Worm (Caenorhabditis elegans): ENCODE results near the gene F49A5.10.

F49A5.10 gene

ce11 chrV:16902726-16903125 is 27.7 kb downstream of the F49A5.10 start, which contains the start of gene srd-68:
TSS of gene srd-68 (minus strand) at chrV:16902826.
- TF ChIP-seq nhr-76 (tag; optimal IDR thresholded peaks at IDR 0.05) (no peak), mep-1 (tag; optimal IDR thresholded peaks at IDR 0.05) (no peak), M03D4.4 (tag; optimal IDR thresholded peaks at IDR 0.05) (no peak)

ce11 chrV:16904612-16905011 is 29.5 kb downstream of the F49A5.10 start, which contains the start of gene nhr-262:
TSS of gene nhr-262 (plus strand) at chrV:16904912.
- TF ChIP-seq elt-3 (tag; optimal IDR thresholded peaks at IDR 0.05) (no peak), hlh-1 (tag; optimal IDR thresholded peaks at IDR 0.05) (no peak), flh-1 (GFP tag; optimal IDR thresholded peaks at IDR 0.05) (no peak), mls-2 (tag; optimal IDR thresholded peaks at IDR 0.05) (no peak), mep-1 (tag; optimal IDR thresholded peaks at IDR 0.05) (no peak), sem-2 (GFP tag; optimal IDR thresholded peaks at IDR 0.05) (no peak), unc-62 (GFP tag; optimal IDR thresholded peaks at IDR 0.05) (no peak), nhr-237 (tag; optimal IDR thresholded peaks at IDR 0.05) (no peak), nhr-28 (tag; optimal IDR thresholded peaks at IDR 0.05) (no peak)

- TF ChIP-seq sptf-1 (tag; optimal IDR thresholded peaks at IDR 0.05) = no peak
- TF ChIP-seq elt-3 (tag; optimal IDR thresholded peaks at IDR 0.05) = no peak
- TF ChIP-seq ceh-83 (GFP tag; optimal IDR thresholded peaks at IDR 0.05) = no peak
- TF ChIP-seq blmp-1 (tag; optimal IDR thresholded peaks at IDR 0.05) = no peak
Observed at ce11 chrV:16909871-16910270, 34.8 kb downstream of the F49A5.10 start, which contains the start of gene F09C6.16. TSS of gene F09C6.16 (minus strand) at chrV:16909971.

ce11 chrV:16910864-16911263 is 35.8 kb downstream of the F49A5.10 start:
- TF ChIP-seq snpc-4 (tag; optimal IDR thresholded peaks at IDR 0.05) (no peak), unc-39 (tag; optimal IDR thresholded peaks at IDR 0.05) (no peak), ceh-43 (GFP tag; optimal IDR thresholded peaks at IDR 0.05) (no peak), M03D4.4 (tag; optimal IDR thresholded peaks at IDR 0.05) (no peak), nhr-76 (tag; optimal IDR thresholded peaks at IDR 0.05) (no peak), ces-1 (GFP tag; optimal IDR thresholded peaks at IDR 0.05) (no peak), lin-13 (tag; optimal IDR thresholded peaks at IDR 0.05) (no peak), elt-3 (tag; optimal IDR thresholded peaks at IDR 0.05) (no peak), sem-2 (GFP tag; optimal IDR thresholded peaks at IDR 0.05) (no peak), nhr-12 (tag; optimal IDR thresholded peaks at IDR 0.05) (no peak), bed-3 (GFP tag; optimal IDR thresholded peaks at IDR 0.05) (no peak), pha-4 (tag; optimal IDR thresholded peaks at IDR 0.05) (no peak), mab-5 (tag; optimal IDR thresholded peaks at IDR 0.05) (no peak)

- TF ChIP-seq elt-3 (tag; optimal IDR thresholded peaks at IDR 0.05) (no peak), nhr-12 (tag; optimal IDR thresholded peaks at IDR 0.05) (no peak), nhr-76 (tag; optimal IDR thresholded peaks at IDR 0.05) (no peak), tbx-8 (GFP tag; optimal IDR thresholded peaks at IDR 0.05) (no peak), elt-1 (tag; optimal IDR thresholded peaks at IDR 0.05; ENCODE audit: borderline replicate concordance, insufficient read depth) (no peak), bed-3 (GFP tag; optimal IDR thresholded peaks at IDR 0.05) (no peak), unc-62 (GFP tag; optimal IDR thresholded peaks at IDR 0.05) (no peak), lin-32 (GFP tag; optimal IDR thresholded peaks at IDR 0.05) (no peak), M03D4.4 (tag; optimal IDR thresholded peaks at IDR 0.05) (no peak), flh-1 (GFP tag; optimal IDR thresholded peaks at IDR 0.05) (no peak), nhr-28 (tag; optimal IDR thresholded peaks at IDR 0.05) (no peak), unc-39 (tag; optimal IDR thresholded peaks at IDR 0.05) (no peak), pha-4 (tag; optimal IDR thresholded peaks at IDR 0.05) (no peak), ceh-83 (GFP tag; optimal IDR thresholded peaks at IDR 0.05) (no peak), snpc-4 (tag; optimal IDR thresholded peaks at IDR 0.05) (no peak), drap-1 (GFP tag; optimal IDR thresholded peaks at IDR 0.05) (no peak), mab-5 (tag; optimal IDR thresholded peaks at IDR 0.05) (no peak)
Observed at ce11 chrV:16911294-16911693, 36.2 kb downstream of the F49A5.10 start.

- TF ChIP-seq nhr-12 (tag; optimal IDR thresholded peaks at IDR 0.05) = no peak
- no peak for TF ChIP-seq nhr-28 (tag; optimal IDR thresholded peaks at IDR 0.05)
- TF ChIP-seq nhr-2 (tag; optimal IDR thresholded peaks at IDR 0.05) = no peak
- no peak for TF ChIP-seq ham-2 (GFP tag; optimal IDR thresholded peaks at IDR 0.05)
- no peak for TF ChIP-seq elt-1 (tag; optimal IDR thresholded peaks at IDR 0.05; ENCODE audit: borderline replicate concordance, insufficient read depth)
- no peak for TF ChIP-seq lsy-2 (tag; optimal IDR thresholded peaks at IDR 0.05)
- no peak for TF ChIP-seq ztf-11 (tag; optimal IDR thresholded peaks at IDR 0.05)
- no peak for TF ChIP-seq nhr-76 (tag; optimal IDR thresholded peaks at IDR 0.05)
Observed at ce11 chrV:16911934-16912333, 36.9 kb downstream of the F49A5.10 start, which contains the start of gene nhr-116. TSS of gene nhr-116 (plus strand) at chrV:16912234.
